Worm (Caenorhabditis elegans) whole organism, L3 larva: ENCODE data around the gene agl-1.

ENCODE experiments used
- aly-2 ChIP-seq: fragments of 150-350 bp; optimal IDR thresholded peaks from 2 replicates; lab custom pipeline; 2014; ENCODE audit warnings: missing biosample characterization, missing genetic modification characterization
- fkh-10 ChIP-seq: sonication (generic microtip); optimal IDR thresholded peaks from 2 replicates; lab custom pipeline; 2017; ENCODE audit warnings: missing biosample characterization, missing genetic modification reagents, missing genetic modification characterization
- mdl-1 ChIP-seq: fragments of 150-350 bp; optimal IDR thresholded peaks from 2 replicates; lab custom pipeline; 2014; ENCODE audit warnings: missing biosample characterization, missing genetic modification characterization
- nhr-12 ChIP-seq: fragments of 150-350 bp; optimal IDR thresholded peaks from 2 replicates; lab custom pipeline; 2014; ENCODE audit warnings: missing biosample characterization, missing genetic modification characterization
- nhr-25 ChIP-seq: sonication (generic microtip); optimal IDR thresholded peaks from 2 replicates; lab custom pipeline; 2017; ENCODE audit warnings: missing biosample characterization, missing genetic modification characterization
- pha-4 ChIP-seq: fragments of 150-350 bp; optimal IDR thresholded peaks from 2 replicates; lab custom pipeline; 2014; ENCODE audit warnings: missing biosample characterization, missing genetic modification reagents, missing genetic modification characterization
- skn-1 ChIP-seq: fragments of 150-350 bp; optimal IDR thresholded peaks from 2 replicates; lab custom pipeline; 2014; ENCODE audit warnings: missing biosample characterization, missing genetic modification characterization

DNA sequence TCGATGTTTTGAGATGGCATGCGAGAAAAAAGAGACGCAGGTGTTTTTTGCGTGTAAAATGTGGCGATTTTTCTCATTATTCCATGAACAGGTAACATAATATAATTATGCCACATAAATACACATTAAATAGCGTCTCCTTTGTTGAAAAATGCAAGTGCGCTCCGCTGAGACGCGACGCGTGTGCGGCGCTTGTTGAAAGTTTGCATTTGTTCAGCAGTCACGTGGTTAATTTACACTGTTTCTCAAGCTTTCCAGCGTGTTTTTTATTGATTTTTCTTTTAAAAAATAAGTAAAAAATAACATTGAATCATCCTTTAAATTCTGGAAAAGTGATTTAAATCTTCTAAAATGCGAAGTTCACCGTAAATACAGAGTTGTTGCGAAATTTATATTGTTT lies 41.7 kb upstream of the agl-1 start:
- peak; percentile 51 for TF ChIP-seq mdl-1 (tag; lab: Kevin White, UChicago)
- no peak for TF ChIP-seq nhr-12 (tag; lab: Kevin White, UChicago)
- no peak for TF ChIP-seq skn-1 (tag; lab: Kevin White, UChicago)
- TF ChIP-seq aly-2: no peak
- peak; percentile 98 for TF ChIP-seq pha-4
- peak; percentile 85 for TF ChIP-seq nhr-25
- TF ChIP-seq fkh-10 (GFP tag; lab: Kevin White, UChicago): peak; percentile 46
